Worm (Caenorhabditis elegans): ENCODE results near the gene Y46G5A.39.

The Y46G5A.39 gene

DNA sequence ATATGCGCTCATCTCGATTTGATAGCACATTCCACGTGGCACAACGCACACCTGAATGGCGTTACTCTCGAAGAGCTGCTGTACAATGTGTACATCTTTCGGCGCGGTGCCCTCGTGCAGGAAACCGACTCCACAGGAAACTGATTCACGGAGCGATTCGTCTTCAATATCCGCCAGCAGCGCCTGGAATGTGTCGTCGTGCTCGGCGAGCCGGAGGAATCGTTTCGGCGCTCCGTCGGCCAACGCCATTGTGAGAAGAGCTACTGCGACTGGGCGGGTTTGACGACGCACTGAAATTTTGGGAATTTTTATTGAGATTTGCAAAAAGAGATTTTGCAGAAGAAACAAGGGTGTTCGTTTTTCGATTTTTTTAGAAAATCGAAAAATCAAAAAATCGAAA is 23.7 kb downstream of the Y46G5A.39 start:
- no peak for TF ChIP-seq ces-1 (GFP tag; optimal IDR thresholded peaks at IDR 0.05)
- TF ChIP-seq nhr-12 (tag; optimal IDR thresholded peaks at IDR 0.05), result no peak
- TF ChIP-seq ceh-43 (GFP tag; optimal IDR thresholded peaks at IDR 0.05), result no peak
- TF ChIP-seq elt-3 (tag; optimal IDR thresholded peaks at IDR 0.05), result no peak
- no peak for TF ChIP-seq zip-8 (tag; optimal IDR thresholded peaks at IDR 0.05)
- no peak for TF ChIP-seq mab-5 (tag; optimal IDR thresholded peaks at IDR 0.05)
- TF ChIP-seq nhr-2 (tag; optimal IDR thresholded peaks at IDR 0.05), result no peak
- no peak for TF ChIP-seq blmp-1 (tag; optimal IDR thresholded peaks at IDR 0.05)
- TF ChIP-seq nhr-237 (tag; optimal IDR thresholded peaks at IDR 0.05), result no peak
- no peak for TF ChIP-seq ham-2 (GFP tag; optimal IDR thresholded peaks at IDR 0.05)
- no peak for TF ChIP-seq hlh-1 (tag; optimal IDR thresholded peaks at IDR 0.05)

DNA sequence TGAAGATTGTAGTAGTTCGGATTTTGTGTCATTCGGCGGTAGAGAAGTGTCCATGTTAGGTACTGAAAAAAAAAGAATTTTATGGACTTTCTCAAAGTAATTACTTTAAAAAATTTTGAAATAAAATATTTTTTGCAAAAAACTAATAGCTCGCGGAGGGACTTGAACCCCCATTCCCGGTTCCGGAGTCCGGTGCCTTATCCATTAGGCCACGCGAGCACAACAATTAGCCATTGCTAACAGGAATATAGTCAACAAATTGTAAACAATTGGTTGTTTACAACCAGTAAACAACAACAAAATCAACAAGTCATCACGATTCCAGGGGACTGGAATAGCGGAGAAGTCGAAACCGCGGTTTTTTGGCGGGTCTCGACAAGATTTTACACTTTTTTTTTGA is 25.0 kb downstream of the Y46G5A.39 start:
- TF ChIP-seq ham-2 (GFP tag; optimal IDR thresholded peaks at IDR 0.05) (no peak), pha-4 (tag; optimal IDR thresholded peaks at IDR 0.05) (no peak), nhr-237 (tag; optimal IDR thresholded peaks at IDR 0.05) (no peak), drap-1 (GFP tag; optimal IDR thresholded peaks at IDR 0.05) (no peak), tbx-8 (GFP tag; optimal IDR thresholded peaks at IDR 0.05) (no peak), ceh-39 (tag; optimal IDR thresholded peaks at IDR 0.05) (no peak), sem-2 (GFP tag; optimal IDR thresholded peaks at IDR 0.05) (no peak), ceh-83 (GFP tag; optimal IDR thresholded peaks at IDR 0.05) (no peak), unc-120 (tag; optimal IDR thresholded peaks at IDR 0.05; ENCODE audit: poor library complexity, severe bottlenecking) (no peak), hlh-1 (tag; optimal IDR thresholded peaks at IDR 0.05) (no peak)

DNA sequence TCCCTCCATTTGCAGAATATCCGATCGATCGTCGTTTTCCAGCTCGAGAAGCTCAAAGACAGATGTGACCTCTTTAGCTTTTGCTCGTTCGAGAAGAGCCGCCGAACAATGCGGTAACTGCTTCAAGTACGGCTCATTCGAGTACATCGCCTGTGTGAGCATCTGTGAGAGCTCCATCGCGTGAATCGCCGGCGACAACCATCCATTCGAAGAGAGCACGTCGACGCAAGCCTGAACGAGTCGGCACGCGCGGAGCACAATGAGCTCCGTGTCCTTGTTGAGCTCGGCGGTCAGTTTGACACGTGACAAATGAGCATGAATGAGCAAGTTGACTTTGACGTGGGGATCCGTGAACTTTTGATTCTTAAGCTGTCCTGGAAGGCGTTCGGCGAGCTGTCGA is 25.8 kb downstream of the Y46G5A.39 start:
- TF ChIP-seq unc-120 (tag; optimal IDR thresholded peaks at IDR 0.05; ENCODE audit: poor library complexity, severe bottlenecking) (no peak), M03D4.4 (tag; optimal IDR thresholded peaks at IDR 0.05) (no peak), elt-1 (tag; optimal IDR thresholded peaks at IDR 0.05; ENCODE audit: borderline replicate concordance, insufficient read depth) (no peak), mab-5 (tag; optimal IDR thresholded peaks at IDR 0.05) (no peak), mls-2 (tag; optimal IDR thresholded peaks at IDR 0.05) (no peak), hlh-1 (tag; optimal IDR thresholded peaks at IDR 0.05) (no peak), mep-1 (tag; optimal IDR thresholded peaks at IDR 0.05) (no peak), ztf-11 (tag; optimal IDR thresholded peaks at IDR 0.05) (no peak), cnd-1 (tag; optimal IDR thresholded peaks at IDR 0.05) (no peak), drap-1 (GFP tag; optimal IDR thresholded peaks at IDR 0.05) (no peak), blmp-1 (tag; optimal IDR thresholded peaks at IDR 0.05) (no peak), nhr-76 (tag; optimal IDR thresholded peaks at IDR 0.05) (no peak), flh-1 (GFP tag; optimal IDR thresholded peaks at IDR 0.05) (no peak), unc-39 (tag; optimal IDR thresholded peaks at IDR 0.05) (no peak), pha-4 (tag; optimal IDR thresholded peaks at IDR 0.05) (no peak), ham-2 (GFP tag; optimal IDR thresholded peaks at IDR 0.05) (no peak), ceh-83 (GFP tag; optimal IDR thresholded peaks at IDR 0.05) (no peak), ceh-39 (tag; optimal IDR thresholded peaks at IDR 0.05) (no peak), zip-8 (tag; optimal IDR thresholded peaks at IDR 0.05) (no peak), tbx-8 (GFP tag; optimal IDR thresholded peaks at IDR 0.05) (no peak)

DNA sequence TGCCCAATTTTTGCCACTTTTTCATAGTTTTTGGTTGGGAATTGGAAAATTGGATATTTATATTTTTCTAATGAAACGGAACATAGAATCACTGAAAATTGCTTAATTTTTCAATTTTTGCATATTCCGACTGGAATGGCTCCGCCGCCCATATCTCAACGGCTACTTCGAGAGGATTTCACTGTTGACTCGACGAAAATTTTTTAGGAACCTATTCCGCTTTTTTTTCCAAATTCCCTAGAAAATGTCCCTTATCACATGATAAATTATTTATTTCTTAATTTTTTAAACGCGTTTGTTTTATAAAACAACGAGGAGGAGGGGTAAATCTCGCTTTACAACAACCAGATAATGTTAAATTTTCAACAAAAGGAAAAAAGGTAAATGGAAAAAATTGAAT is 26.9 kb downstream of the Y46G5A.39 start:
- TF ChIP-seq snpc-4 (tag; optimal IDR thresholded peaks at IDR 0.05) (no peak), tbx-8 (GFP tag; optimal IDR thresholded peaks at IDR 0.05) (no peak), nhr-2 (tag; optimal IDR thresholded peaks at IDR 0.05) (no peak), blmp-1 (tag; optimal IDR thresholded peaks at IDR 0.05) (no peak), cnd-1 (tag; optimal IDR thresholded peaks at IDR 0.05) (no peak), nhr-237 (tag; optimal IDR thresholded peaks at IDR 0.05) (no peak), bed-3 (GFP tag; optimal IDR thresholded peaks at IDR 0.05) (no peak), M03D4.4 (tag; optimal IDR thresholded peaks at IDR 0.05) (no peak), ham-2 (GFP tag; optimal IDR thresholded peaks at IDR 0.05) (no peak), ceh-43 (GFP tag; optimal IDR thresholded peaks at IDR 0.05) (no peak)

DNA sequence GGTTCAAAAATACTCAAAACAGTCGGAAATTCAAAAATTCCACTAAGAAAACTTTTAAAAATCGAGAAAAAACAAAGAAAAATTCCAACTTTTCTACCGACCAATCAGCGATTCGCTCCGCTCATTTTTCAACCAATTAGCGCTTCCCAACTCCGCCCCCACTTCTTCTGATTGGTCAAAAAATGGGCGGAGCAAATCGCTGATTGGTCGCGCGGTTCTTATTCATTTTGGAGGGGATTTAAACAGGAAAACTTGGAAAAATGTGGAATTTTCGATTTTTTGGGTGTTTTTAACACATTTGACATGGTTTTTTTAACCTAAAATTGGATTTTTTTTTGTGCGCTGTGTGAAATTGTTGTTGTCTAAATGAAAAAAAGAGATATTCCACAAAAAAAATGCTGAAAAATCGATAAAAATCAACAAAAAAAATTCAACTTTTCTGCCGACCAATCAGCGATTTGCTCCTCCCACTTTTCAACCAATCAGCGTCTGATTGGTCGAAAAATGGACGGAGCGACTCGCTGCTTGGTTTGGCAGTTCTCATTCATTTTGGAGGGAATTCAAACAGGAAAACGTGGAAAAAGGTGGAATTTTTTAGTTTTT is 30.8 kb downstream of the Y46G5A.39 start:
- TF ChIP-seq nhr-12 (tag; optimal IDR thresholded peaks at IDR 0.05) (no peak), M03D4.4 (tag; optimal IDR thresholded peaks at IDR 0.05) (no peak), mep-1 (tag; optimal IDR thresholded peaks at IDR 0.05) (no peak), mab-5 (tag; optimal IDR thresholded peaks at IDR 0.05) (no peak), mls-2 (tag; optimal IDR thresholded peaks at IDR 0.05) (no peak)

Data from whole organism, mixed stage, embryonic.